Fruit fly (Drosophila melanogaster) whole organism, embryonic: ENCODE results near the gene crol.
A peak's percentile ranks its signal among the peaks of the same experiment; 100 is the strongest.

ENCODE experiments used
- Bgb ChIP-seq: fragments of 200-800 bp; sonication (Bioruptor generic); IDR thresholded peaks from 2 replicates; pipeline ENCODE4 v1.3.6; 2022; ENCODE audit warnings: missing biosample characterization, missing genetic modification characterization; ENCODE audit not compliant: partially characterized antibody
- Blimp-1 ChIP-seq: fragments of 200-800 bp; sonication (Bioruptor generic); optimal IDR thresholded peaks from 3 replicates; lab custom pipeline; 2018; ENCODE audit warnings: missing biosample characterization, missing genetic modification characterization, mild to moderate bottlenecking, moderate library complexity, missing genetic modification reagents
- CG10366 ChIP-seq: fragments of 200-800 bp; sonication (Bioruptor generic); IDR thresholded peaks from 2 replicates; pipeline ENCODE4 v1.3.6; 2022; ENCODE audit warnings: missing biosample characterization, missing genetic modification characterization
- CG12299 ChIP-seq: fragments of 200-800 bp; sonication (Bioruptor generic); optimal IDR thresholded peaks from 2 replicates; lab custom pipeline; 2018; ENCODE audit warnings: missing biosample characterization, mild to moderate bottlenecking, missing genetic modification characterization
- CG14965 ChIP-seq: fragments of 200-800 bp; sonication (Bioruptor generic); optimal IDR thresholded peaks from 2 replicates; lab custom pipeline; 2016; ENCODE audit warnings: missing biosample characterization, missing genetic modification characterization, borderline replicate concordance
- CG16863 ChIP-seq: fragments of 200-800 bp; sonication (Bioruptor generic); optimal IDR thresholded peaks from 3 replicates; lab custom pipeline; 2016; ENCODE audit warnings: missing biosample characterization, missing genetic modification characterization
- CG17612 ChIP-seq: fragments of 200-800 bp; sonication (Bioruptor generic); IDR thresholded peaks from 2 replicates; pipeline ENCODE4 v1.3.6; 2022; ENCODE audit warnings: missing biosample characterization, missing genetic modification characterization
- CG1792 ChIP-seq: fragments of 200-800 bp; sonication (Bioruptor generic); optimal IDR thresholded peaks from 2 replicates; lab custom pipeline; 2016; ENCODE audit warnings: missing biosample characterization, missing genetic modification characterization
- CG18011 ChIP-seq: fragments of 200-800 bp; sonication (Bioruptor generic); optimal IDR thresholded peaks from 2 replicates; lab custom pipeline; 2017; ENCODE audit warnings: missing biosample characterization, missing genetic modification characterization, mild to moderate bottlenecking, moderate library complexity, missing genotype
- CG30403 ChIP-seq: fragments of 200-800 bp; sonication (Bioruptor generic); optimal IDR thresholded peaks from 3 replicates; lab custom pipeline; 2016; ENCODE audit warnings: missing biosample characterization, missing genetic modification characterization
- CG30431 ChIP-seq: fragments of 200-800 bp; sonication (Bioruptor generic); optimal IDR thresholded peaks from 2 replicates; lab custom pipeline; 2017; ENCODE audit warnings: missing biosample characterization, missing genetic modification characterization
- CG6683 ChIP-seq: fragments of 200-800 bp; sonication (Bioruptor generic); optimal IDR thresholded peaks from 2 replicates; lab custom pipeline; 2017; ENCODE audit warnings: missing biosample characterization, mild to moderate bottlenecking, missing genetic modification characterization, missing genetic modification reagents
- CG7928 ChIP-seq: fragments of 200-800 bp; sonication (Bioruptor generic); optimal IDR thresholded peaks from 2 replicates; lab custom pipeline; 2017; ENCODE audit warnings: missing biosample characterization, mild to moderate bottlenecking, missing genetic modification characterization
- CG8281 ChIP-seq: fragments of 200-800 bp; sonication (Bioruptor generic); optimal IDR thresholded peaks from 2 replicates; lab custom pipeline; 2018; ENCODE audit warnings: missing biosample characterization, mild to moderate bottlenecking, missing genetic modification characterization, moderate library complexity
- CG9437 ChIP-seq: fragments of 200-800 bp; sonication (Bioruptor generic); optimal IDR thresholded peaks from 2 replicates; lab custom pipeline; 2018; ENCODE audit warnings: missing biosample characterization, mild to moderate bottlenecking, missing genetic modification characterization
- CG9876 ChIP-seq: fragments of 200-800 bp; sonication (Bioruptor generic); optimal IDR thresholded peaks from 2 replicates; lab custom pipeline; 2016; ENCODE audit warnings: missing biosample characterization, missing genetic modification characterization
- Chrac-16 ChIP-seq: fragments of 200-800 bp; sonication (Bioruptor generic); optimal IDR thresholded peaks from 3 replicates; lab custom pipeline; 2016; ENCODE audit warnings: missing biosample characterization, missing genetic modification characterization
- Fer2 ChIP-seq: fragments of 200-800 bp; sonication (Bioruptor generic); optimal IDR thresholded peaks from 2 replicates; lab custom pipeline; 2018; ENCODE audit warnings: missing biosample characterization, mild to moderate bottlenecking, missing genetic modification characterization, moderate library complexity
- HHEX ChIP-seq: fragments of 200-800 bp; sonication (Bioruptor generic); optimal IDR thresholded peaks from 3 replicates; lab custom pipeline; 2017; ENCODE audit warnings: missing biosample characterization, mild to moderate bottlenecking, missing genetic modification characterization, missing genetic modification reagents
- Hey ChIP-seq: fragments of 200-800 bp; sonication (Bioruptor generic); optimal IDR thresholded peaks from 3 replicates; lab custom pipeline; 2018; ENCODE audit warnings: missing biosample characterization, mild to moderate bottlenecking, missing genetic modification characterization
- Hr39 ChIP-seq: fragments of >200 bp; optimal IDR thresholded peaks from 2 replicates; lab custom pipeline; 2017
- Hr51 ChIP-seq, 2 experiments: fragments of 200-800 bp; sonication (Bioruptor generic); optimal IDR thresholded peaks; 2 replicates in 1 of 2; 3 replicates in 1 of 2; lab custom pipeline; 2016 to 2018; ENCODE audit warnings: missing biosample characterization in 2 of 2, missing genetic modification characterization in 2 of 2, mild to moderate bottlenecking in 1 of 2, moderate library complexity in 1 of 2
- NC2β ChIP-seq: fragments of 200-800 bp; sonication (Bioruptor generic); optimal IDR thresholded peaks from 2 replicates; lab custom pipeline; 2016; ENCODE audit warnings: missing biosample characterization, missing genetic modification characterization
- Nf-YC ChIP-seq: fragments of 200-800 bp; optimal IDR thresholded peaks from 3 replicates; lab custom pipeline; 2019; ENCODE audit warnings: missing biosample characterization, mild to moderate bottlenecking, missing genetic modification characterization, moderate library complexity
- Oaz ChIP-seq: fragments of 200-800 bp; sonication (Bioruptor generic); IDR thresholded peaks from 2 replicates; pipeline ENCODE4 v1.3.6; 2022; ENCODE audit warnings: missing biosample characterization, missing genetic modification characterization
- Pdp1 ChIP-seq, 2 experiments: fragments of 200-800 bp; sonication (Bioruptor generic); optimal IDR thresholded peaks; 3 replicates each; lab custom pipeline; 2016; ENCODE audit warnings: missing biosample characterization in 2 of 2, missing genetic modification characterization in 2 of 2, mild to moderate bottlenecking in 1 of 2, moderate library complexity in 1 of 2
- Six4 ChIP-seq: fragments of 200-800 bp; sonication (Bioruptor generic); optimal IDR thresholded peaks from 2 replicates; lab custom pipeline; 2016; ENCODE audit warnings: missing biosample characterization, missing genetic modification characterization
- Sry-β ChIP-seq: fragments of 200-800 bp; sonication (Bioruptor generic); optimal IDR thresholded peaks from 2 replicates; lab custom pipeline; 2018; ENCODE audit warnings: missing biosample characterization, mild to moderate bottlenecking, missing genetic modification characterization, moderate library complexity
- amos ChIP-seq: fragments of 200-800 bp; sonication (Bioruptor generic); IDR thresholded peaks from 2 replicates; pipeline ENCODE4 v1.3.6; 2022; ENCODE audit warnings: missing biosample characterization, missing genetic modification characterization; ENCODE audit not compliant: partially characterized antibody
- ase ChIP-seq: fragments of 200-800 bp; sonication (Bioruptor generic); IDR thresholded peaks from 3 replicates; pipeline ENCODE4 v1.3.6; 2022; ENCODE audit warnings: missing biosample characterization, missing genetic modification characterization
- bsh ChIP-seq, 2 experiments: fragments of 200-800 bp; sonication (Bioruptor generic); optimal IDR thresholded peaks; 2 replicates each; lab custom pipeline; 2017 to 2018; ENCODE audit warnings: mild to moderate bottlenecking in 2 of 2, missing biosample characterization in 2 of 2, missing genetic modification characterization in 2 of 2, moderate library complexity in 1 of 2
- da ChIP-seq: fragments of 200-800 bp; sonication (Bioruptor generic); optimal IDR thresholded peaks from 2 replicates; lab custom pipeline; 2016; ENCODE audit warnings: missing biosample characterization, missing genetic modification characterization
- disco-r ChIP-seq: fragments of 200-800 bp; sonication (Bioruptor generic); optimal IDR thresholded peaks from 2 replicates; lab custom pipeline; 2016; ENCODE audit warnings: missing biosample characterization, missing genetic modification characterization
- dmrt11E ChIP-seq: fragments of 200-800 bp; sonication (Bioruptor generic); optimal IDR thresholded peaks from 3 replicates; lab custom pipeline; 2018; ENCODE audit warnings: missing biosample characterization, mild to moderate bottlenecking, missing genetic modification characterization, moderate library complexity
- en ChIP-seq: fragments of 200-800 bp; sonication (Bioruptor generic); optimal IDR thresholded peaks from 2 replicates; lab custom pipeline; 2016; ENCODE audit warnings: missing biosample characterization, missing genetic modification characterization
- gt ChIP-seq: fragments of 200-800 bp; sonication (Bioruptor generic); IDR thresholded peaks from 2 replicates; pipeline ENCODE4 v1.3.6; 2022; ENCODE audit warnings: missing biosample characterization, missing genetic modification characterization
- hbn ChIP-seq: fragments of 200-800 bp; sonication (Bioruptor generic); IDR thresholded peaks from 2 replicates; pipeline ENCODE4 v1.3.6; 2022; ENCODE audit warnings: missing biosample characterization, missing genetic modification characterization; ENCODE audit not compliant: partially characterized antibody
- jing ChIP-seq: fragments of 200-800 bp; sonication (Bioruptor generic); optimal IDR thresholded peaks from 2 replicates; lab custom pipeline; 2018; ENCODE audit warnings: missing biosample characterization, mild to moderate bottlenecking, missing genetic modification characterization
- lmd ChIP-seq: fragments of 200-800 bp; sonication (Bioruptor generic); IDR thresholded peaks from 2 replicates; pipeline ENCODE4 v1.3.6; 2022; ENCODE audit warnings: missing biosample characterization, missing genetic modification characterization
- luna ChIP-seq: fragments of 200-800 bp; sonication (Bioruptor generic); optimal IDR thresholded peaks from 2 replicates; lab custom pipeline; 2016; ENCODE audit warnings: missing biosample characterization, missing genetic modification characterization
- prd ChIP-seq, 3 experiments: fragments of >200 bp in 2 of 3; fragments of 200-800 bp in 1 of 3; sonication (Bioruptor generic) in 1 of 3; optimal IDR thresholded peaks in 2 of 3; IDR thresholded peaks in 1 of 3; 2 replicates in 2 of 3; 3 replicates in 1 of 3; pipeline versions ENCODE4 v1.3.6 to Lab custom; 2017 to 2022; ENCODE audit warnings: missing biosample characterization in 1 of 3, missing genetic modification characterization in 1 of 3
- run ChIP-seq: fragments of 200-800 bp; sonication (Bioruptor generic); optimal IDR thresholded peaks from 3 replicates; lab custom pipeline; 2018; ENCODE audit warnings: missing biosample characterization, mild to moderate bottlenecking, missing genetic modification characterization
- seq ChIP-seq: fragments of 200-800 bp; sonication (Bioruptor generic); IDR thresholded peaks from 2 replicates; pipeline ENCODE4 v1.3.6; 2022; ENCODE audit warnings: missing biosample characterization, missing genetic modification characterization
- tgo ChIP-seq: fragments of 200-800 bp; sonication (Bioruptor generic); IDR thresholded peaks from 3 replicates; pipeline ENCODE4 v1.3.6; 2022; ENCODE audit warnings: missing biosample characterization, missing genetic modification characterization
- tll ChIP-seq, 2 experiments: fragments of 200-800 bp in 1 of 2; fragments of >200 bp in 1 of 2; sonication (Bioruptor generic) in 1 of 2; optimal IDR thresholded peaks; 2 replicates each; lab custom pipeline; 2017 to 2019; ENCODE audit warnings: missing biosample characterization in 2 of 2, missing genetic modification characterization in 2 of 2, mild to moderate bottlenecking in 1 of 2, moderate library complexity in 1 of 2
- vvl ChIP-seq: fragments of 200-800 bp; sonication (Bioruptor generic); IDR thresholded peaks from 2 replicates; pipeline ENCODE4 v1.3.6; 2022; ENCODE audit warnings: missing biosample characterization, missing genetic modification characterization
- wor ChIP-seq: fragments of 200-800 bp; sonication (Bioruptor generic); IDR thresholded peaks from 2 replicates; pipeline ENCODE4 v1.3.6; 2022; ENCODE audit warnings: missing biosample characterization, missing genetic modification characterization

Gene crol

DNA sequence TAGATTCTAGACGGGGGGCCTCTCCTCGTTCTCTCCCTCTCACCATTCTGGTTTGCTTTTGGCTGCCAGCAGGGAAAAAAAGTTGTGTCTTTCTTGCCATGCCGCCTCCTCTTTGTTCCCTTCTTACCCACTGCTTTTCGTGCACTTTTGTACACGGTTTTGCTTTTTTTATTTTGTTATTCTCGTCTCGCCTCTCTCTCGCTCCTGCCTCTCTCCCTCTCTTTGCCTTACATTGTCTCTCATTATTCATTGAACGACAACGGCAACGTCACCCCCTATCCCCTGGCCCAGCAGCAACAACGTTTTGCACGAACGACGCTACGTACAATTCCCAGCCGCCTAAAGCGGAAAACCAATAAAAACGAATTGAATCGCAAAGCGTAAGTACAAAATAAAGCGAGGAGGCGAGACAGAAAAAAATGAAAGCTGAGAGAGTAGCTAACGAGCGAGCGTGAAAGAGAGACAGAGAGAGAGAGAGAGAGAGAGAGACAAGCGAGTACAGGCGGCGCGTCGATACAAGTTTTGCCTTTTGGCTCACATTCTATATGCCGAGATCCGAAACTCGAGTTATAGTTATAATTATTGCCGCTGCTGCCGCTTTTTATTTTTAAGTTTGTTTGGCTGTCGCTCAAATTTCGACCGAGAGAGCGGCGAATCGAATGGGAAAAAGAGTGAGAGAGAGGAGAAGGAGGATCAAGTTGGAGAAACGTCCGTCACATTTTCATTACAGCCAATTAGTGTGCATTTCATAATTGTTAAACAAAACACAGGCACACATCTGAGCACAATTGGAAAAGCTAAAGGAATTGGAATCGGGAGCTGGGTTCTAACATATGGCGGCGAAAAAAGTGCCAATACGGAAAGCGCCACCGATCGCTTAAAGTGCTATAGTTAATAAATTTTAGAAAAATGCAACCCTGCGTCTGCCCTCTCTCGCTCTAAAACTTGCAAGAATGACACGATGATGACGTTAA lies 2.2 kb downstream of the crol start (continued):
- TF ChIP-seq vvl (GFP tag; lab: Robert Waterston, UW) (peak; percentile 43), lmd (no peak), CG30403 (no peak), luna (GFP tag; lab: Kevin White, UChicago) (no peak), Six4 (GFP tag; lab: Kevin White, UChicago) (no peak), seq (GFP tag; lab: Robert Waterston, UW) (no peak), CG17612 (no peak), CG8281 (no peak), Sry-β (GFP tag; lab: Kevin White, UChicago) (peak; percentile 50), ase (no peak), bsh (GFP tag; optimal IDR thresholded peaks at IDR 0.05; lab: Kevin White, UChicago) (peak in 1 of 2 experiments; percentile 82), tll (GFP tag; optimal IDR thresholded peaks at IDR 0.05; lab: Kevin White, UChicago) (no peak), da (GFP tag; lab: Kevin White, UChicago) (no peak), CG14965 (GFP tag; lab: Kevin White, UChicago) (no peak), disco-r (no peak), run (no peak), hbn (peak; percentile 45; the same call in 1 of the 2 replicates), en (GFP tag; lab: Kevin White, UChicago) (no peak), CG9876 (no peak), CG1792 (GFP tag; lab: Kevin White, UChicago) (no peak), CG7928 (GFP tag; lab: Kevin White, UChicago) (no peak), Hey (peak; percentile 35), amos (GFP tag; lab: Robert Waterston, UW) (peak; percentile 10; the same call in 1 of the 2 replicates), Pdp1 (GFP tag; optimal IDR thresholded peaks at IDR 0.05; lab: Kevin White, UChicago) (peak in 1 of 2 experiments; percentile 18), Oaz (GFP tag; lab: Robert Waterston, UW) (no peak), Fer2 (tag; lab: Kevin White, UChicago) (no peak), CG9437 (GFP tag; lab: Kevin White, UChicago) (peak; percentile 82), Blimp-1 (GFP tag; lab: Kevin White, UChicago) (no peak), Hr51 (GFP tag; optimal IDR thresholded peaks at IDR 0.05; lab: Kevin White, UChicago) (no peak), dmrt11E (tag; lab: Kevin White, UChicago) (no peak), wor (no peak), Bgb (no peak), HHEX (GFP tag; lab: Kevin White, UChicago) (no peak), tgo (GFP tag; lab: Robert Waterston, UW) (no peak), CG6683 (GFP tag; lab: Kevin White, UChicago) (no peak), Hr39 (no peak), CG18011 (no peak), Chrac-16 (GFP tag; lab: Kevin White, UChicago) (no peak), CG10366 (no peak), prd (optimal IDR thresholded peaks at IDR 0.05; lab: Kevin White, UChicago) (no peak), prd (GFP tag; IDR thresholded peaks at IDR 0.05; lab: Robert Waterston, UW) (no peak), CG16863 (no peak), CG12299 (tag; lab: Kevin White, UChicago) (peak; percentile 30), CG30431 (GFP tag; lab: Kevin White, UChicago) (no peak), NC2β (GFP tag; lab: Kevin White, UChicago) (no peak), gt (GFP tag; lab: Robert Waterston, UW) (no peak), jing (GFP tag; lab: Kevin White, UChicago) (no peak), Nf-YC (tag; lab: Kevin White, UChicago) (peak; percentile 87)
